Worm (Caenorhabditis elegans): ENCODE data around the gene znfx-1.

The znfx-1 gene

ce11 chrII:9213055-9213708 is at the start of gene znfx-1:
Gene znfx-1 (plus strand): TSS chrII:9213658.
- TF ChIP-seq ztf-18 (tag; optimal IDR thresholded peaks at IDR 0.05) (no peak), ztf-28 (GFP tag; IDR thresholded peaks at IDR 0.05) (no peak), lin-26 (GFP tag; IDR thresholded peaks at IDR 0.05) (no peak), egrh-3 (GFP tag; IDR thresholded peaks at IDR 0.05) (no peak), lir-1 (GFP tag; conservative IDR thresholded peaks at IDR 0.05) (no peak), lin-54 (GFP tag; optimal IDR thresholded peaks at IDR 0.05) (peak; percentile 44), atf-7 (tag; optimal IDR thresholded peaks at IDR 0.05) (no peak), ztf-25 (GFP tag; IDR thresholded peaks at IDR 0.05) (no peak), ceh-79 (tag; optimal IDR thresholded peaks at IDR 0.05) (no peak), mes-4 (tag; optimal IDR thresholded peaks at IDR 0.05) (no peak), ztf-3 (GFP tag; optimal IDR thresholded peaks at IDR 0.05) (no peak), F23B12.7 (tag; optimal IDR thresholded peaks at IDR 0.05; ENCODE audit: insufficient read depth) (no peak), nhr-27 (tag; optimal IDR thresholded peaks at IDR 0.05) (no peak), F52B5.7 (tag; optimal IDR thresholded peaks at IDR 0.05) (no peak), dpff-1 (tag; optimal IDR thresholded peaks at IDR 0.05) (no peak), aptf-2 (GFP tag; conservative IDR thresholded peaks at IDR 0.05) (no peak), F37B4.10 (GFP tag; IDR thresholded peaks at IDR 0.05) (no peak), lsy-27 (tag; optimal IDR thresholded peaks at IDR 0.05; ENCODE audit: borderline replicate concordance, insufficient read depth) (no peak), madf-8 (GFP tag; conservative IDR thresholded peaks at IDR 0.05) (peak; percentile 86), somi-1 (GFP tag; optimal IDR thresholded peaks at IDR 0.05) (no peak), nfya-2 (GFP tag; IDR thresholded peaks at IDR 0.05) (no peak), K11D2.4 (GFP tag; IDR thresholded peaks at IDR 0.05) (no peak), Y53F4B.3 (GFP tag; IDR thresholded peaks at IDR 0.05) (no peak), C17E4.6 (GFP tag; IDR thresholded peaks at IDR 0.05) (no peak), rec-8 (tag; optimal IDR thresholded peaks at IDR 0.05) (no peak), B0261.1 (tag; optimal IDR thresholded peaks at IDR 0.05) (no peak), chd-7 (tag; optimal IDR thresholded peaks at IDR 0.05) (no peak), ama-1 (optimal IDR thresholded peaks at IDR 0.05) (no peak), ama-1 (GFP tag; optimal IDR thresholded peaks at IDR 0.05) (no peak), sptf-2 (GFP tag; optimal IDR thresholded peaks at IDR 0.05) (no peak), tbx-9 (tag; optimal IDR thresholded peaks at IDR 0.05; ENCODE audit: borderline replicate concordance) (no peak), dpl-1 (GFP tag; optimal IDR thresholded peaks at IDR 0.05) (peak; percentile 83), F22D6.2 (tag; optimal IDR thresholded peaks at IDR 0.05) (no peak), dox-1 (GFP tag; IDR thresholded peaks at IDR 0.05) (0 out of 2 replicates have a peak, but pooled peaks have one; percentile 24), cebp-2 (GFP tag; IDR thresholded peaks at IDR 0.05) (no peak), egl-18 (GFP tag; IDR thresholded peaks at IDR 0.05) (no peak), D2030.7 (GFP tag; IDR thresholded peaks at IDR 0.05) (peak; percentile 85), F39B2.1 (GFP tag; IDR thresholded peaks at IDR 0.05) (no peak), nhr-120 (GFP tag; IDR thresholded peaks at IDR 0.05) (no peak), Y95B8A.8 (GFP tag; IDR thresholded peaks at IDR 0.05) (no peak), F33H1.4 (GFP tag; IDR thresholded peaks at IDR 0.05) (peak; percentile 96), repo-1 (tag; optimal IDR thresholded peaks at IDR 0.05) (no peak), C06A6.2 (GFP tag; conservative IDR thresholded peaks at IDR 0.05) (no peak), pha-4 (tag; optimal IDR thresholded peaks at IDR 0.05) (no peak), madf-6 (GFP tag; IDR thresholded peaks at IDR 0.05) (peak; percentile 96), lsl-1 (GFP tag; optimal IDR thresholded peaks at IDR 0.05) (peak; percentile 96), mel-28 (tag; optimal IDR thresholded peaks at IDR 0.05; ENCODE audit: borderline replicate concordance) (no peak), ceh-40 (GFP tag; IDR thresholded peaks at IDR 0.05) (no peak), T07F8.4 (tag; optimal IDR thresholded peaks at IDR 0.05) (no peak)

Data from whole organism, young adult.